Worm (Caenorhabditis elegans) whole organism, L2 larva: ENCODE results near the gene pqn-63.

ENCODE experiments used
- C34F6.9 ChIP-seq: fragments of 150-350 bp; optimal IDR thresholded peaks from 2 replicates; lab custom pipeline; 2014; ENCODE audit warnings: missing biosample characterization, missing genetic modification characterization
- F13H6.1 ChIP-seq: sonication (generic microtip); optimal IDR thresholded peaks from 2 replicates; lab custom pipeline; 2016; ENCODE audit warnings: missing genetic modification characterization, missing compliant biosample characterization
- R02D3.7 ChIP-seq: fragments of 150-350 bp; optimal IDR thresholded peaks from 2 replicates; lab custom pipeline; 2014; ENCODE audit warnings: missing biosample characterization, missing genetic modification characterization
- ZK546.5 ChIP-seq: sonication (generic microtip); optimal IDR thresholded peaks from 2 replicates; lab custom pipeline; 2017; ENCODE audit warnings: missing biosample characterization, missing genetic modification characterization
- alr-1 ChIP-seq: fragments of 150-350 bp; optimal IDR thresholded peaks from 2 replicates; lab custom pipeline; 2014; ENCODE audit warnings: missing biosample characterization, missing genetic modification characterization
- aly-2 ChIP-seq: fragments of 150-350 bp; optimal IDR thresholded peaks from 2 replicates; lab custom pipeline; 2014; ENCODE audit warnings: missing biosample characterization, missing genetic modification characterization
- blmp-1 ChIP-seq: sonication (generic microtip); optimal IDR thresholded peaks from 2 replicates; lab custom pipeline; 2017; ENCODE audit warnings: missing genetic modification characterization, mild to moderate bottlenecking, missing compliant biosample characterization, antibody characterized with exemption, moderate library complexity; ENCODE audit not compliant: insufficient read depth
- ceh-16 ChIP-seq: fragments of 150-350 bp; optimal IDR thresholded peaks from 2 replicates; lab custom pipeline; 2014; ENCODE audit warnings: missing biosample characterization, missing genetic modification characterization
- ceh-82 ChIP-seq: fragments of 150-350 bp; optimal IDR thresholded peaks from 2 replicates; lab custom pipeline; 2014; ENCODE audit warnings: missing biosample characterization, missing genetic modification characterization
- crh-2 ChIP-seq: sonication (generic microtip); optimal IDR thresholded peaks from 2 replicates; lab custom pipeline; 2017; ENCODE audit warnings: missing biosample characterization, missing genetic modification characterization
- dmd-4 ChIP-seq: sonication (generic microtip); optimal IDR thresholded peaks from 2 replicates; lab custom pipeline; 2017; ENCODE audit warnings: missing biosample characterization, missing genetic modification characterization
- egl-27 ChIP-seq: sonication (generic microtip); optimal IDR thresholded peaks from 3 replicates; lab custom pipeline; 2017; ENCODE audit warnings: missing biosample characterization, missing genetic modification reagents, missing genetic modification characterization
- elt-1 ChIP-seq: fragments of 150-350 bp; optimal IDR thresholded peaks from 2 replicates; lab custom pipeline; 2014; ENCODE audit warnings: missing biosample characterization, missing genetic modification characterization
- elt-3 ChIP-seq: sonication (generic microtip); optimal IDR thresholded peaks from 2 replicates; lab custom pipeline; 2017; ENCODE audit warnings: missing biosample characterization, missing genetic modification characterization
- fos-1 ChIP-seq: fragments of 150-350 bp; optimal IDR thresholded peaks from 2 replicates; lab custom pipeline; 2014; ENCODE audit warnings: missing biosample characterization, missing genetic modification characterization
- lin-11 ChIP-seq: fragments of 150-350 bp; sonication (generic microtip); optimal IDR thresholded peaks from 2 replicates; lab custom pipeline; 2014; ENCODE audit warnings: missing biosample characterization, missing genetic modification characterization, inconsistent platforms, mixed read lengths
- lin-13 ChIP-seq: fragments of 150-350 bp; optimal IDR thresholded peaks from 2 replicates; lab custom pipeline; 2014; ENCODE audit warnings: missing biosample characterization, missing genetic modification reagents, missing genetic modification characterization
- lsy-2 ChIP-seq, 2 experiments: fragments of 150-350 bp in 1 of 2; sonication (generic microtip) in 1 of 2; optimal IDR thresholded peaks; 2 replicates each; lab custom pipeline; 2014 to 2017; ENCODE audit warnings: missing biosample characterization in 2 of 2, missing genetic modification characterization in 2 of 2
- mbf-1 ChIP-seq: sonication (generic microtip); optimal IDR thresholded peaks from 2 replicates; lab custom pipeline; 2017; ENCODE audit warnings: missing biosample characterization, missing genetic modification characterization
- nhr-10 ChIP-seq: sonication (generic microtip); optimal IDR thresholded peaks from 2 replicates; lab custom pipeline; 2017; ENCODE audit warnings: missing biosample characterization, missing genetic modification characterization
- nhr-11 ChIP-seq: fragments of 150-350 bp; optimal IDR thresholded peaks from 2 replicates; lab custom pipeline; 2014; ENCODE audit warnings: missing biosample characterization, missing genetic modification characterization
- nhr-12 ChIP-seq: fragments of 150-350 bp; optimal IDR thresholded peaks from 2 replicates; lab custom pipeline; 2014; ENCODE audit warnings: missing biosample characterization, missing genetic modification characterization
- nhr-129 ChIP-seq: fragments of 150-350 bp; optimal IDR thresholded peaks from 2 replicates; lab custom pipeline; 2014; ENCODE audit warnings: missing biosample characterization, missing genetic modification characterization
- nhr-23 ChIP-seq: fragments of 150-350 bp; optimal IDR thresholded peaks from 2 replicates; lab custom pipeline; 2014; ENCODE audit warnings: missing biosample characterization, missing genetic modification reagents, missing genetic modification characterization
- nhr-237 ChIP-seq: fragments of 150-350 bp; optimal IDR thresholded peaks from 2 replicates; lab custom pipeline; 2014; ENCODE audit warnings: missing biosample characterization, missing genetic modification characterization
- nhr-25 ChIP-seq: fragments of 150-350 bp; sonication (generic microtip); optimal IDR thresholded peaks from 3 replicates; lab custom pipeline; 2014; ENCODE audit warnings: missing biosample characterization, missing genetic modification characterization
- nhr-6 ChIP-seq: fragments of 150-350 bp; optimal IDR thresholded peaks from 2 replicates; lab custom pipeline; 2014; ENCODE audit warnings: missing biosample characterization, missing genetic modification characterization
- nhr-77 ChIP-seq: fragments of 150-350 bp; optimal IDR thresholded peaks from 2 replicates; lab custom pipeline; 2014; ENCODE audit warnings: missing biosample characterization, missing genetic modification characterization
- sem-4 ChIP-seq: fragments of 150-350 bp; optimal IDR thresholded peaks from 2 replicates; lab custom pipeline; 2014; ENCODE audit warnings: missing biosample characterization, missing genetic modification reagents, missing genetic modification characterization
- skn-1 ChIP-seq: sonication (generic microtip); optimal IDR thresholded peaks from 2 replicates; lab custom pipeline; 2017; ENCODE audit warnings: missing biosample characterization, missing genetic modification characterization
- sma-3 ChIP-seq: sonication (generic microtip); optimal IDR thresholded peaks from 2 replicates; lab custom pipeline; 2016; ENCODE audit warnings: missing genetic modification reagents, missing genetic modification characterization, missing compliant biosample characterization
- sma-9 ChIP-seq, 2 experiments: fragments of 150-350 bp in 1 of 2; sonication (generic microtip) in 1 of 2; optimal IDR thresholded peaks; 2 replicates each; lab custom pipeline; 2014 to 2016; ENCODE audit warnings: missing genetic modification characterization in 2 of 2, mild to moderate bottlenecking in 1 of 2, missing biosample characterization in 1 of 2, missing compliant biosample characterization in 1 of 2, missing genetic modification reagents in 1 of 2, moderate library complexity in 1 of 2
- snpc-4 ChIP-seq: fragments of 150-350 bp; optimal IDR thresholded peaks from 2 replicates; lab custom pipeline; 2014; ENCODE audit warnings: missing biosample characterization, missing genetic modification characterization
- unc-39 ChIP-seq: fragments of 150-350 bp; optimal IDR thresholded peaks from 2 replicates; lab custom pipeline; 2014; ENCODE audit warnings: missing biosample characterization, missing genetic modification characterization
- unc-55 ChIP-seq: fragments of 150-350 bp; sonication (generic microtip); optimal IDR thresholded peaks from 3 replicates; lab custom pipeline; 2014; ENCODE audit warnings: missing biosample characterization, missing genetic modification reagents, missing genetic modification characterization
- ztf-4 ChIP-seq: fragments of 150-350 bp; optimal IDR thresholded peaks from 2 replicates; lab custom pipeline; 2014; ENCODE audit warnings: missing biosample characterization, missing genetic modification characterization

pqn-63 gene

ce11 chrV:9615725-9616124, at the start of gene pqn-63:
pqn-63 (plus strand) TSS chrV:9616031.
- TF ChIP-seq lin-11 (tag; lab: Kevin White, UChicago) = no peak
- no peak for TF ChIP-seq ZK546.5 (tag; lab: Kevin White, UChicago)
- no peak for TF ChIP-seq nhr-77
- no peak for TF ChIP-seq lin-13 (GFP tag; lab: Kevin White, UChicago)
- no peak for TF ChIP-seq elt-1
- TF ChIP-seq crh-2 = no peak
- no peak for TF ChIP-seq alr-1 (tag; lab: Kevin White, UChicago)
- no peak for TF ChIP-seq dmd-4 (tag; lab: Kevin White, UChicago)
- no peak for TF ChIP-seq egl-27
- no peak for TF ChIP-seq sma-9 (GFP tag; optimal IDR thresholded peaks at IDR 0.05; lab: Kevin White, UChicago)
- TF ChIP-seq sma-9 (tag; optimal IDR thresholded peaks at IDR 0.05; lab: Kevin White, UChicago) = no peak
- no peak for TF ChIP-seq ztf-4 (tag; lab: Kevin White, UChicago)
- TF ChIP-seq unc-55 (GFP tag; lab: Kevin White, UChicago) = no peak
- TF ChIP-seq R02D3.7 (tag; lab: Kevin White, UChicago) = no peak
- no peak for TF ChIP-seq mbf-1 (tag; lab: Kevin White, UChicago)
- no peak for TF ChIP-seq blmp-1 (tag; lab: Kevin White, UChicago)
- TF ChIP-seq, all 48 proteins: peak for 0

- TF ChIP-seq sma-3 (GFP tag; lab: Kevin White, UChicago) = no peak
- no peak for TF ChIP-seq lin-11 (tag; lab: Kevin White, UChicago)
- TF ChIP-seq nhr-129 = no peak
- TF ChIP-seq egl-27 = no peak
- TF ChIP-seq nhr-237 (tag; lab: Kevin White, UChicago) = no peak
- TF ChIP-seq nhr-10 (tag; lab: Kevin White, UChicago) = no peak
- TF ChIP-seq R02D3.7 (tag; lab: Kevin White, UChicago) = no peak
- no peak for TF ChIP-seq unc-55 (GFP tag; lab: Kevin White, UChicago)
- no peak for TF ChIP-seq mbf-1 (tag; lab: Kevin White, UChicago)
- TF ChIP-seq F13H6.1 (tag; lab: Kevin White, UChicago) = no peak
- TF ChIP-seq nhr-11 (tag; lab: Kevin White, UChicago) = no peak
- TF ChIP-seq ceh-16 = no peak
- no peak for TF ChIP-seq skn-1 (tag; lab: Kevin White, UChicago)
- no peak for TF ChIP-seq aly-2
- TF ChIP-seq fos-1 (tag; lab: Kevin White, UChicago) = no peak
- no peak for TF ChIP-seq sma-9 (GFP tag; optimal IDR thresholded peaks at IDR 0.05; lab: Kevin White, UChicago)
- TF ChIP-seq sma-9 (tag; optimal IDR thresholded peaks at IDR 0.05; lab: Kevin White, UChicago) = no peak
- no peak for TF ChIP-seq C34F6.9 (tag; lab: Kevin White, UChicago)
- TF ChIP-seq, all 48 proteins: peak for 0
These were observed 47.1 kb upstream of the pqn-63 start, which contains the start of gene F25B3.4 for ce11 chrV:9568707-9569106. F25B3.4 (minus strand) TSS chrV:9568807.

ce11 chrV:9570197-9570596, 45.6 kb upstream of the pqn-63 start, which contains the start of gene F25B3.5:
F25B3.5 (minus strand) TSS chrV:9570297.
- TF ChIP-seq C34F6.9 (tag; lab: Kevin White, UChicago) (no peak), nhr-25 (tag; lab: Kevin White, UChicago) (no peak), lin-11 (tag; lab: Kevin White, UChicago) (no peak), ztf-4 (tag; lab: Kevin White, UChicago) (no peak), nhr-23 (tag; lab: Kevin White, UChicago) (no peak)

ce11 chrV:9571056-9571455, 44.8 kb upstream of the pqn-63 start:
- TF ChIP-seq unc-39 (tag; lab: Kevin White, UChicago) = no peak
- TF ChIP-seq egl-27 = no peak
- TF ChIP-seq nhr-237 (tag; lab: Kevin White, UChicago) = no peak
- TF ChIP-seq sem-4 (tag; lab: Kevin White, UChicago) = no peak
- no peak for TF ChIP-seq lin-13 (GFP tag; lab: Kevin White, UChicago)
- TF ChIP-seq ceh-16 = no peak
- TF ChIP-seq nhr-12 (tag; lab: Kevin White, UChicago) = no peak
- TF ChIP-seq R02D3.7 (tag; lab: Kevin White, UChicago) = no peak
- TF ChIP-seq nhr-11 (tag; lab: Kevin White, UChicago) = no peak
- no peak for TF ChIP-seq blmp-1 (tag; lab: Kevin White, UChicago)
- TF ChIP-seq nhr-6 (tag; lab: Kevin White, UChicago) = no peak
- no peak for TF ChIP-seq elt-3
- no peak for TF ChIP-seq sma-3 (GFP tag; lab: Kevin White, UChicago)
- TF ChIP-seq unc-55 (GFP tag; lab: Kevin White, UChicago) = no peak
- no peak for TF ChIP-seq ceh-82 (tag; lab: Kevin White, UChicago)
- TF ChIP-seq lsy-2 (tag; optimal IDR thresholded peaks at IDR 0.05; lab: Kevin White, UChicago) = no peak
- TF ChIP-seq snpc-4 (tag; lab: Kevin White, UChicago) = no peak
- no peak for TF ChIP-seq mbf-1 (tag; lab: Kevin White, UChicago)
